Worm (Caenorhabditis elegans) whole organism, L1 larva: ENCODE data around the gene eif-3.L.

Experiments
- aha-1 ChIP-seq: fragments of 150-350 bp; optimal IDR thresholded peaks from 2 replicates; lab custom pipeline; 2014; ENCODE audit warnings: missing biosample characterization, missing genetic modification characterization
- ceh-82 ChIP-seq, 3 experiments: fragments of 150-350 bp in 1 of 3; sonication (generic microtip) in 2 of 3; optimal IDR thresholded peaks; 2 replicates each; lab custom pipeline; 2014 to 2017; ENCODE audit warnings: missing biosample characterization in 3 of 3, missing genetic modification characterization in 3 of 3
- dpl-1 ChIP-seq, 3 experiments: fragments of 150-350 bp in 2 of 3; sonication (generic microtip) in 1 of 3; optimal IDR thresholded peaks; 2 replicates each; lab custom pipeline; 2014 to 2017; ENCODE audit warnings: missing biosample characterization in 3 of 3, missing genetic modification characterization in 3 of 3, missing genetic modification reagents in 3 of 3
- efl-1 ChIP-seq, 4 experiments: fragments of 150-350 bp; optimal IDR thresholded peaks in 3 of 4; peaks in 1 of 4; 1 replicate in 1 of 4; 2 replicates in 3 of 4; lab custom pipeline; 2014; ENCODE audit warnings: missing biosample characterization in 2 of 4, missing genetic modification characterization in 2 of 4, missing genetic modification reagents in 2 of 4
- isw-1 ChIP-seq: fragments of 200-800 bp; sonication (Bioruptor generic); IDR thresholded peaks from 2 replicates; pipeline ENCODE4 v1.3.6; 2022; ENCODE audit warnings: missing genetic modification characterization, missing compliant biosample characterization
- lin-13 ChIP-seq: fragments of 150-350 bp; optimal IDR thresholded peaks from 2 replicates; lab custom pipeline; 2014; ENCODE audit warnings: missing biosample characterization, missing genetic modification reagents, missing genetic modification characterization
- lir-3 ChIP-seq: sonication (generic microtip); optimal IDR thresholded peaks from 2 replicates; lab custom pipeline; 2016; ENCODE audit warnings: mild to moderate bottlenecking, missing genetic modification characterization, moderate library complexity, missing compliant biosample characterization; ENCODE audit not compliant: poor library complexity
- mab-9 ChIP-seq: fragments of 200-800 bp; sonication (Bioruptor generic); IDR thresholded peaks from 2 replicates; pipeline ENCODE4 v1.3.6; 2022; ENCODE audit warnings: missing genetic modification reagents, missing genetic modification characterization, missing compliant biosample characterization
- nhr-11 ChIP-seq: fragments of 150-350 bp; optimal IDR thresholded peaks from 2 replicates; lab custom pipeline; 2014; ENCODE audit warnings: missing biosample characterization, missing genetic modification characterization
- nhr-237 ChIP-seq: fragments of 150-350 bp; optimal IDR thresholded peaks from 2 replicates; lab custom pipeline; 2014; ENCODE audit warnings: missing biosample characterization, missing genetic modification characterization
- nhr-77 ChIP-seq: fragments of 150-350 bp; optimal IDR thresholded peaks from 2 replicates; lab custom pipeline; 2014; ENCODE audit warnings: missing biosample characterization, missing genetic modification characterization
- skn-1 ChIP-seq: fragments of 150-350 bp; optimal IDR thresholded peaks from 2 replicates; lab custom pipeline; 2014; ENCODE audit warnings: missing biosample characterization, missing genetic modification characterization
- snpc-4 ChIP-seq: fragments of 150-350 bp; optimal IDR thresholded peaks from 2 replicates; lab custom pipeline; 2014; ENCODE audit warnings: missing biosample characterization, missing genetic modification characterization
- snu-23 ChIP-seq: sonication (generic microtip); optimal IDR thresholded peaks from 2 replicates; lab custom pipeline; 2016; ENCODE audit warnings: missing genetic modification characterization, missing compliant biosample characterization

DNA sequence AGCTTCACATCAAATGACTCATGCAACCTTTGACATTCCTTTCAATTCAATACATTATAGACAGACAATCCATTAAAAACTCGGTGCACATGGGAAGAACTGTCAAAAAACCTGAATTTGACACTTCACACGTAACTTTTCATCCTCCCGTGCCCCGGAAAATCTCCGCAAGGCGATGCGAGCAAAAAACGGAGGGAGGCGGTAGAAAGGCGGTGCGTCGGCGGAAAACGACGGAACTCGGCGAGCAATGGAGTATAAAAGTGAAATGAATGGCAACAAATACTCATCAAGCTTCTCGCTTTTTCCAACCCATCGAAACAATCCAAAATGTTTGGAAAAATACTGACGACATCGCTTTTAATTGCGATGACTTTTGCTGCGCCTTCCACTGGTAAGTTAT, 44.2 kb downstream of the eif-3.L start, which contains the start of gene T25E4.1:
- no peak for TF ChIP-seq nhr-77
- TF ChIP-seq snu-23 (GFP tag; lab: Kevin White, UChicago), result no peak
- no peak for TF ChIP-seq snpc-4 (tag; lab: Kevin White, UChicago)
- TF ChIP-seq aha-1 (tag; lab: Kevin White, UChicago), result no peak
- TF ChIP-seq efl-1 (optimal IDR thresholded peaks at IDR 0.05; lab: Kevin White, UChicago), result no peak
- no peak for TF ChIP-seq efl-1 (GFP tag; optimal IDR thresholded peaks at IDR 0.05 in 1 of 2; lab: Kevin White, UChicago)
- TF ChIP-seq nhr-237 (tag; lab: Kevin White, UChicago), result no peak
- no peak for TF ChIP-seq ceh-82 (tag; optimal IDR thresholded peaks at IDR 0.05; lab: Kevin White, UChicago)
- no peak for TF ChIP-seq lir-3 (tag; lab: Kevin White, UChicago)
- TF ChIP-seq skn-1, result no peak
- TF ChIP-seq isw-1 (GFP tag; lab: Robert Waterston, UW), result no peak
- TF ChIP-seq mab-9 (GFP tag; lab: Robert Waterston, UW), result no peak
- TF ChIP-seq lin-13 (GFP tag; lab: Kevin White, UChicago), result no peak
- TF ChIP-seq dpl-1 (GFP tag; optimal IDR thresholded peaks at IDR 0.05; lab: Kevin White, UChicago), result no peak
- TF ChIP-seq nhr-11 (tag; lab: Kevin White, UChicago), result no peak
